Fruit fly (Drosophila melanogaster) S2 (cell line): ENCODE data around the gene Asciz.
A peak's percentile ranks its signal among the peaks of the same experiment; 100 is the strongest.

Experiments used
- CG8478 ChIP-seq: fragments of >200 bp; optimal IDR thresholded peaks from 2 replicates; lab custom pipeline; 2018
- CTCF ChIP-seq, 2 experiments: fragments of >200 bp; optimal IDR thresholded peaks; 2 replicates each; lab custom pipeline; 2018

Gene Asciz

dm6 chr3L:3166200-3166695, at the start of gene Asciz:
TSS of gene Asciz (minus strand) at chr3L:3166250.
- no peak for TF ChIP-seq CTCF (optimal IDR thresholded peaks at IDR 0.05; lab: Kevin White, UChicago)
- no peak for TF ChIP-seq CG8478 (lab: Kevin White, UChicago)

- no peak for TF ChIP-seq CG8478 (lab: Kevin White, UChicago)
- TF ChIP-seq CTCF (optimal IDR thresholded peaks at IDR 0.05; lab: Kevin White, UChicago): no peak
Measured at dm6 chr3L:3208895-3209294, 42.8 kb upstream of the Asciz start, which contains the start of the genes CG32269 and CG32270. TSS of gene CG32269 (minus strand) at chr3L:3208985. TSS of gene CG32270 (minus strand) at chr3L:3208985.

- TF ChIP-seq CTCF (optimal IDR thresholded peaks at IDR 0.05; lab: Kevin White, UChicago) (no peak), CG8478 (lab: Kevin White, UChicago) (no peak)
Measured at dm6 chr3L:3206263-3206662, 40.2 kb upstream of the Asciz start, which contains the start of gene CG33160. TSS of gene CG33160 (minus strand) at chr3L:3206363.

DNA sequence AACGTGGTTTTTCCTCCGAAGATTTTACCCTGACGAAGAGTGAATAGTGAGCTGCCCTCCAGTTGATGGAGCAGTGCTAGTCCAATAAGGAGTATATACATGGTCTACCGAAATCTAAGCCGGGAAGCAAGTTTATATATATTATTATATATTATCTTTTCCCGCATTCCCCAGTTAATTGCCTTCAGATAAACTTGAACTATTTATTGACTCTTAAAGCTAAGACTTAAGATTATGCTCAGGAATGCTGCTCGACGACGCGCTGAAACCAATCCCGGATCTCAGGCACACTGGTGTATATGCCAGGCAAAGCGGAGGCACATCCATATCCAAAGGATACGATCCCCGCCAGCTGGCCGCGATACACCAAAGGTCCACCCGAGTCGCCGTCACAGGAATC, 39.3 kb upstream of the Asciz start, which contains the start of gene CG32277:
Gene CG32277, minus strand, starts transcription at position 101 of the 400 bp plus-strand sequence.
- TF ChIP-seq CTCF (optimal IDR thresholded peaks at IDR 0.05; lab: Kevin White, UChicago) (no peak), CG8478 (lab: Kevin White, UChicago) (no peak)

- TF ChIP-seq CTCF (optimal IDR thresholded peaks at IDR 0.05; lab: Kevin White, UChicago) (no peak), CG8478 (lab: Kevin White, UChicago) (no peak)
Measured at dm6 chr3L:3204348-3204747, 38.3 kb upstream of the Asciz start, which contains the start of gene CG33159. TSS of gene CG33159 (minus strand) at chr3L:3204448.

- TF ChIP-seq CTCF (optimal IDR thresholded peaks at IDR 0.05; lab: Kevin White, UChicago): no peak
- TF ChIP-seq CG8478 (lab: Kevin White, UChicago): no peak
Measured at dm6 chr3L:3203062-3203461, 37.0 kb upstream of the Asciz start, which contains the start of gene CG32271. TSS of gene CG32271 (minus strand) at chr3L:3203162.

dm6 chr3L:3198447-3199402, 32.7 kb upstream of the Asciz start, which contains the start of the genes CG32276 and gry:
TSS of gene CG32276 (minus strand) at chr3L:3199047.
TSS of gene gry (plus strand) at chr3L:3199090.
- TF ChIP-seq CTCF (optimal IDR thresholded peaks at IDR 0.05; lab: Kevin White, UChicago) (no peak), CG8478 (lab: Kevin White, UChicago) (no peak)

DNA sequence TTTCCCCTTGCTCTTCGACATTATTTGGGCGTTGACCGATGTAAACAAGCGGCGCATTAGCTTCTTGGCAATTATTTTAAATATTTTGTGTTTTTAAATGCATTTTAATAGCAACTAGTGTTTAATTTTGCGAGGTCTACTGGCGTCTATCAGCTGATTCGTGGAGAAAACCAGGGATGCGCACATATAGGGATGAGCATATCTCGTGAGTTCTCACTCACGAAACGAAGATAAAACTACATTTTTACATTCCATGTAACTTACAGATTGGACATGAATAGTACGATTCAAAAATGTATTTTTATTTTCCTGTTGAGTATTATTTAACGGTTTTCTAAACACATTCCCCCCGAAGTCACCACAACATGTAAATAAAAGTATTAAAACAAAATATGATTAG, 31.4 kb upstream of the Asciz start, which contains the start of gene CG14966:
Gene CG14966, minus strand, starts transcription at position 168 of the 400 bp plus-strand sequence.
- TF ChIP-seq CTCF (optimal IDR thresholded peaks at IDR 0.05; lab: Kevin White, UChicago): peak in 1 of 2 experiments; percentile 39
- no peak for TF ChIP-seq CG8478 (lab: Kevin White, UChicago)

DNA sequence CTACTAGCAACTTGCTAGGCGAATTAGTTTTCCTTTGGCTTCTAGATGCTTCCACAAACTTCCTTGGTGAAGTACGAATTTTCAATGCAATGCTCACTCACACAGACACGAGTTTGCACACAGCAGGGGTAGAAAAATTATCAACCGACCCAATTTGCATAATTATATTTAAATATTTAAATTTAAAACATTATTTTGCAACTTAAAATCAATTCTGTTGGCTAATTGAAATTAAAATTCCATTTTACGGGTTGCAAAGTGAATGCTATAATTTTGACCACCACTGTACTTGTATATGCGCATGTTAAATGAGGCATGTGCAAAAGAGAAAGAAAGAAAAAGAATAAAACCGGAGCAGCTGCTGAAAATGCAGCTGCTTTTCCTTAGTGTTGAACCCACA, 28.0 kb upstream of the Asciz start:
- no peak for TF ChIP-seq CG8478 (lab: Kevin White, UChicago)
- no peak for TF ChIP-seq CTCF (optimal IDR thresholded peaks at IDR 0.05; lab: Kevin White, UChicago)

DNA sequence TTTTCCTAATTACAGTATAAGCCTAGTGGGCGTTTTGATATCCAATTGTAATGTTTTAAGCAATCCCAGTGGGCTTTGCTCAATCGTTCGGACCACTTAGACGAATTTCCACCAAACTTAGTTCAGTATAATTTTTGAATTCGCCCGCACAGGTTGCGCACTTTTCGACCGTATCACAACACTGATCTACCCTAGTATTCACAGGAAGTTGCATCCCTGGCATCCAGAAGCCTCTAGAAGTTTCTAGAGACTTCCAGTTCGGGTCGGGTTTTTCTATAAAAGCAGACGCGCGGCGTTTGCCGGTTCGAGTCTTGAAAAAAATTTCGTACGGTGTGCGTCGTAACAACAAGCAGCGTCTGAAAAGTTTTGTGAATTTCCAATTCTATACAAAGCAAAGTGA, 26.9 kb upstream of the Asciz start, which contains the start of gene Hsp83:
Gene Hsp83, plus strand, starts transcription at position 58 of the 400 bp plus-strand sequence.
- TF ChIP-seq CG8478 (lab: Kevin White, UChicago): no peak
- TF ChIP-seq CTCF (optimal IDR thresholded peaks at IDR 0.05; lab: Kevin White, UChicago): no peak

DNA sequence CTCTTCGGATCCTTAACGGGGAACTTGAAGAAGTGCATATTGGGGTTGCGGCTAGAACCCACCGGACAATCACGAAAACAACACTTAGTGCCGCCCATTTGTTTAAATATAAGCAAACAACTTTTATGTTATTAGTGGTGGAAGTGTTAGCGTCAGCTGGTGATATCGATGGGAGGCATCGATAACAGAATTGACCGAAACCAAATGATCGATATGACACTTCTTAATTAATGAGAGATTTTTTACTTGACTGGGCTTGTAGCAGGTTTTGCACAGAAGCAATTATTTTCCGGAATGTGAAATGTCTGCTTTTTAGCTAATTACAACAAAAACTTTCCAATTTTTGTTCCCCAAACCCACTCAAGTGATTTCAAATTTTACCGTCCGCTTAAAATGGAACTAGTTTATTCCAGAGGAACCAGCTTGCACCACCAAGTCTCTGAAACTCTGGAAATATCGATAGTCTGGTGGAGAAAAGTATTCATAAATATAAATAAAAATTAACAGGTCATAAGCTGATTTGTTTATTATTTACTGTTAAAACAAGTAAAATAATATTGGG, 26.4 kb upstream of the Asciz start, which contains the start of gene CG14965:
Gene CG14965, minus strand, starts transcription at position 159 of the 562 bp plus-strand sequence.
- TF ChIP-seq CG8478 (lab: Kevin White, UChicago): no peak
- TF ChIP-seq CTCF (optimal IDR thresholded peaks at IDR 0.05; lab: Kevin White, UChicago): no peak

DNA sequence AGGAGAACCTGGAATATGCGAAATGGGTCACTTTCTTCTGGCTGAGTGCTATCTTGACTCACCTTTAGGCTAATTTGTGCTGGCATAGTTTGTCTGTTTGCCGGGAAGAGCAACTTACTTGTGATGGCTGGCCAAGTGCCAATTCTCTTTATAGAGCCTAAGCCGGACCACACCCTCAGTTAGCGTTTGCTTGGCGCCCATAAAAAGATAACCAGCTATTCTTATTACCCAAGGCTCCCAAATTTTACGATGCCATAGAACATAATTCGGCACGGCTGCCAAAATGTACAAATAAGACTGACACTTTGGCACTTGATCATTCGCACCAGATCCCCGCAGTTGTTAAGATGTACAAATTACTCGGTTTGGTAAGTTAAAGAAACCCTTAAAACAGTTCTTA, 23.6 kb upstream of the Asciz start, which contains the start of the genes CG42525 and CG14958:
Gene CG42525, minus strand, starts transcription at position 101 of the 400 bp plus-strand sequence.
Gene CG14958, plus strand, starts transcription at position 332 of the 400 bp plus-strand sequence.
- TF ChIP-seq CG8478 (lab: Kevin White, UChicago) (no peak), CTCF (optimal IDR thresholded peaks at IDR 0.05; lab: Kevin White, UChicago) (no peak)

DNA sequence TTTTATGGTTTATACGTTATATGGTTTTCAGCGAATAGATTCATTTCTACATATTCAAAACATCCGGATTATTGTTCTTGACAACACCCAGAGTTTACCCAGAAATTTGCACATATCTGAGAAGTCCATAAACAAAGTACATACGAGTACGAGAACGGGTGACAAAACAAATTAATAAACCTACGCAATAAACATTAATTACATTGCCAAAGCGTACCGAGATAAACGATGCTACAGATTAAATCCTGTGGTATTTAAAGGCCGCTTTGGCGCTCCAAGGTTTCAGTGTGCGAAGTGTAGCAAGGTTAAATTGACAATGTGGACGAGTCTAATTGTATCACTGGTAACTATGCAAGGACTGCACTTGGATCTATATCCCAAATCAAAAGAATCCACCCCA, 21.2 kb upstream of the Asciz start, which contains the start of gene CG14957:
Gene CG14957, plus strand, starts transcription at position 301 of the 400 bp plus-strand sequence.
- no peak for TF ChIP-seq CG8478 (lab: Kevin White, UChicago)
- no peak for TF ChIP-seq CTCF (optimal IDR thresholded peaks at IDR 0.05; lab: Kevin White, UChicago)

- TF ChIP-seq CTCF (optimal IDR thresholded peaks at IDR 0.05; lab: Kevin White, UChicago) (no peak), CG8478 (lab: Kevin White, UChicago) (no peak)
Measured at dm6 chr3L:3186364-3186763, 20.3 kb upstream of the Asciz start, which contains the start of gene CG32284. TSS of gene CG32284 (plus strand) at chr3L:3186664.
